Worm (Caenorhabditis elegans) whole organism, young adult: Measurements from ENCODE around the gene nhr-26.
A peak's percentile ranks its signal among the peaks of the same experiment; 100 is the strongest.

Experiments used
- B0336.3 ChIP-seq: fragments of 200-800 bp; sonication (Bioruptor generic); IDR thresholded peaks from 2 replicates; pipeline ENCODE4 v1.3.6; 2022; ENCODE audit warnings: missing genetic modification characterization, missing compliant biosample characterization
- C06A6.2 ChIP-seq: fragments of 200-800 bp; sonication (Bioruptor generic); conservative IDR thresholded peaks from 2 replicates; pipeline ENCODE4 v1.3.6; 2022; ENCODE audit warnings: missing genetic modification characterization, missing compliant biosample characterization
- D2030.7 ChIP-seq: fragments of 200-800 bp; sonication (Bioruptor generic); IDR thresholded peaks from 2 replicates; pipeline ENCODE4 v1.3.6; 2022; ENCODE audit warnings: missing genetic modification reagents, missing genetic modification characterization, missing compliant biosample characterization
- F10E7.11 ChIP-seq: sonication (generic microtip); optimal IDR thresholded peaks from 2 replicates; lab custom pipeline; 2017; ENCODE audit warnings: mild to moderate bottlenecking, missing genetic modification characterization, moderate library complexity, missing compliant biosample characterization
- F22D6.2 ChIP-seq: sonication (generic microtip); optimal IDR thresholded peaks from 2 replicates; lab custom pipeline; 2016; ENCODE audit warnings: mild to moderate bottlenecking, missing genetic modification characterization, missing compliant biosample characterization
- F49E8.2 ChIP-seq: sonication (generic microtip); optimal IDR thresholded peaks from 3 replicates; lab custom pipeline; 2017; ENCODE audit warnings: missing genetic modification characterization, mild to moderate bottlenecking, missing compliant biosample characterization, antibody characterized with exemption, moderate library complexity; ENCODE audit not compliant: insufficient read depth
- F52B5.7 ChIP-seq: sonication (generic microtip); optimal IDR thresholded peaks from 2 replicates; lab custom pipeline; 2016; ENCODE audit warnings: mild to moderate bottlenecking, missing genetic modification characterization, missing compliant biosample characterization
- F55B11.4 ChIP-seq: sonication (generic microtip); optimal IDR thresholded peaks from 2 replicates; lab custom pipeline; 2016; ENCODE audit warnings: missing compliant biosample characterization, missing genetic modification characterization, borderline replicate concordance; ENCODE audit not compliant: insufficient read depth
- Y56A3A.18 ChIP-seq: fragments of 200-800 bp; sonication (Bioruptor generic); IDR thresholded peaks from 2 replicates; pipeline ENCODE4 v1.3.6; 2022; ENCODE audit warnings: missing genetic modification reagents, missing genetic modification characterization, missing compliant biosample characterization
- bed-1 ChIP-seq: fragments of 200-800 bp; sonication (Bioruptor generic); IDR thresholded peaks from 2 replicates; pipeline ENCODE4 v1.3.6; 2022; ENCODE audit warnings: missing genetic modification reagents, missing genetic modification characterization, missing compliant biosample characterization
- bed-2 ChIP-seq: fragments of 200-800 bp; sonication (Bioruptor generic); IDR thresholded peaks from 2 replicates; pipeline ENCODE4 v1.3.6; 2022; ENCODE audit warnings: missing genetic modification reagents, missing genetic modification characterization, missing compliant biosample characterization
- cebp-1 ChIP-seq, 2 experiments: fragments of 200-800 bp in 1 of 2; sonication (Bioruptor generic) in 1 of 2; sonication (generic microtip) in 1 of 2; IDR thresholded peaks in 1 of 2; optimal IDR thresholded peaks in 1 of 2; 2 replicates each; pipeline versions ENCODE4 v1.3.6 to Lab custom; 2017 to 2022; ENCODE audit warnings: missing compliant biosample characterization in 2 of 2, missing genetic modification characterization in 2 of 2, mild to moderate bottlenecking in 1 of 2, missing genetic modification reagents in 1 of 2, moderate library complexity in 1 of 2
- ceh-100 ChIP-seq: fragments of 200-800 bp; sonication (Bioruptor generic); IDR thresholded peaks from 2 replicates; pipeline ENCODE4 v1.3.6; 2022; ENCODE audit warnings: missing genetic modification reagents, missing genetic modification characterization, missing compliant biosample characterization
- ceh-40 ChIP-seq: fragments of 200-800 bp; sonication (Bioruptor generic); IDR thresholded peaks from 2 replicates; pipeline ENCODE4 v1.3.6; 2022; ENCODE audit warnings: missing genetic modification characterization, missing compliant biosample characterization
- ceh-79 ChIP-seq: sonication (generic microtip); optimal IDR thresholded peaks from 2 replicates; lab custom pipeline; 2017; ENCODE audit warnings: mild to moderate bottlenecking, missing genetic modification characterization, missing compliant biosample characterization
- ceh-91 ChIP-seq: fragments of 200-800 bp; sonication (Bioruptor generic); IDR thresholded peaks from 2 replicates; pipeline ENCODE4 v1.3.6; 2022; ENCODE audit warnings: missing genetic modification reagents, missing genetic modification characterization, missing compliant biosample characterization
- die-1 ChIP-seq: sonication (generic microtip); optimal IDR thresholded peaks from 2 replicates; lab custom pipeline; 2016; ENCODE audit warnings: missing genotype, mild to moderate bottlenecking, missing genetic modification characterization, missing compliant biosample characterization
- dox-1 ChIP-seq: fragments of 200-800 bp; sonication (Bioruptor generic); IDR thresholded peaks from 2 replicates; pipeline ENCODE4 v1.3.6; 2022; ENCODE audit warnings: missing genetic modification reagents, missing genetic modification characterization, missing compliant biosample characterization
- dpff-1 ChIP-seq: sonication (generic microtip); optimal IDR thresholded peaks from 2 replicates; lab custom pipeline; 2017; ENCODE audit warnings: mild to moderate bottlenecking, missing genetic modification characterization, missing compliant biosample characterization
- efl-1 ChIP-seq: fragments of 150-350 bp; optimal IDR thresholded peaks from 2 replicates; lab custom pipeline; 2014; ENCODE audit warnings: missing biosample characterization, missing genetic modification reagents, missing genetic modification characterization
- egl-44 ChIP-seq: fragments of 200-800 bp; sonication (Bioruptor generic); IDR thresholded peaks from 2 replicates; pipeline ENCODE4 v1.3.6; 2022; ENCODE audit warnings: missing genetic modification reagents, missing genetic modification characterization, missing compliant biosample characterization
- egrh-3 ChIP-seq: fragments of 200-800 bp; sonication (Bioruptor generic); IDR thresholded peaks from 2 replicates; pipeline ENCODE4 v1.3.6; 2022; ENCODE audit warnings: missing genetic modification reagents, missing genetic modification characterization, missing compliant biosample characterization
- hlh-26 ChIP-seq: fragments of 200-800 bp; sonication (Bioruptor generic); conservative IDR thresholded peaks from 2 replicates; pipeline ENCODE4 v1.3.6; 2022; ENCODE audit warnings: missing genetic modification reagents, missing genetic modification characterization, missing compliant biosample characterization
- hsf-1 ChIP-seq: fragments of 200-800 bp; sonication (Bioruptor generic); IDR thresholded peaks from 2 replicates; pipeline ENCODE4 v1.3.6; 2022; ENCODE audit warnings: missing genetic modification reagents, missing genetic modification characterization, missing compliant biosample characterization
- let-607 ChIP-seq, 2 experiments: fragments of 200-800 bp in 1 of 2; sonication (Bioruptor generic) in 1 of 2; sonication (generic microtip) in 1 of 2; optimal IDR thresholded peaks; 2 replicates each; lab custom pipeline; 2016 to 2018; ENCODE audit warnings: mild to moderate bottlenecking in 2 of 2, missing compliant biosample characterization in 2 of 2, missing genetic modification characterization in 2 of 2, moderate library complexity in 2 of 2, missing genotype in 1 of 2
- madf-10 ChIP-seq: sonication (generic microtip); optimal IDR thresholded peaks from 2 replicates; lab custom pipeline; 2016; ENCODE audit warnings: mild to moderate bottlenecking, missing genetic modification characterization, missing compliant biosample characterization
- mcd-1 ChIP-seq: fragments of 200-800 bp; sonication (Bioruptor generic); IDR thresholded peaks from 2 replicates; pipeline ENCODE4 v1.3.6; 2022; ENCODE audit warnings: missing genetic modification reagents, missing genetic modification characterization, missing compliant biosample characterization
- mes-4 ChIP-seq: sonication (generic microtip); optimal IDR thresholded peaks from 2 replicates; lab custom pipeline; 2016; ENCODE audit warnings: missing genotype, missing genetic modification characterization, missing compliant biosample characterization
- nfya-1 ChIP-seq: sonication (generic microtip); optimal IDR thresholded peaks from 2 replicates; lab custom pipeline; 2017; ENCODE audit warnings: antibody characterized with exemption, missing compliant biosample characterization, missing genetic modification characterization, borderline replicate concordance; ENCODE audit not compliant: insufficient read depth
- nfyb-1 ChIP-seq: fragments of 200-800 bp; sonication (Bioruptor generic); IDR thresholded peaks from 2 replicates; pipeline ENCODE4 v1.3.6; 2022; ENCODE audit warnings: missing genetic modification reagents, missing genetic modification characterization, missing compliant biosample characterization
- nhr-120 ChIP-seq: fragments of 200-800 bp; sonication (Bioruptor generic); IDR thresholded peaks from 2 replicates; pipeline ENCODE4 v1.3.6; 2022; ENCODE audit warnings: missing genetic modification characterization, missing compliant biosample characterization
- nhr-80 ChIP-seq: sonication (generic microtip); optimal IDR thresholded peaks from 2 replicates; lab custom pipeline; 2016; ENCODE audit warnings: missing genetic modification characterization, missing compliant biosample characterization
- pbrm-1 ChIP-seq: fragments of 200-800 bp; sonication (Bioruptor generic); IDR thresholded peaks from 2 replicates; pipeline ENCODE4 v1.3.6; 2022; ENCODE audit warnings: missing genetic modification reagents, missing genetic modification characterization, missing compliant biosample characterization
- rcor-1 ChIP-seq: fragments of 200-800 bp; sonication (Bioruptor generic); IDR thresholded peaks from 2 replicates; pipeline ENCODE4 v1.3.6; 2022; ENCODE audit warnings: missing genetic modification reagents, missing genetic modification characterization, missing compliant biosample characterization
- rpc-1 ChIP-seq, 2 experiments: fragments of 150-350 bp in 1 of 2; sonication (generic microtip) in 1 of 2; optimal IDR thresholded peaks; 2 replicates each; lab custom pipeline; 2014 to 2018; ENCODE audit warnings: missing biosample characterization in 1 of 2, missing genetic modification characterization in 1 of 2, missing genetic modification reagents in 1 of 2, missing genotype in 1 of 2
- sptf-2 ChIP-seq: fragments of 200-800 bp; sonication (Bioruptor generic); optimal IDR thresholded peaks from 2 replicates; lab custom pipeline; 2018; ENCODE audit warnings: mild to moderate bottlenecking, missing genetic modification characterization, missing compliant biosample characterization
- tlf-1 ChIP-seq: fragments of 200-800 bp; sonication (Bioruptor generic); optimal IDR thresholded peaks from 2 replicates; lab custom pipeline; 2018; ENCODE audit warnings: mild to moderate bottlenecking, missing genetic modification characterization, missing compliant biosample characterization
- unc-130 ChIP-seq: sonication (generic microtip); optimal IDR thresholded peaks from 2 replicates; lab custom pipeline; 2016; ENCODE audit warnings: missing genetic modification reagents, missing genetic modification characterization, missing compliant biosample characterization
- zim-3 ChIP-seq: sonication (generic microtip); optimal IDR thresholded peaks from 2 replicates; lab custom pipeline; 2017; ENCODE audit warnings: mild to moderate bottlenecking, missing genetic modification characterization, moderate library complexity, missing compliant biosample characterization
- ztf-25 ChIP-seq: fragments of 200-800 bp; sonication (Bioruptor generic); IDR thresholded peaks from 2 replicates; pipeline ENCODE4 v1.3.6; 2022; ENCODE audit warnings: missing genetic modification reagents, missing genetic modification characterization, missing compliant biosample characterization
- ztf-28 ChIP-seq: fragments of 200-800 bp; sonication (Bioruptor generic); IDR thresholded peaks from 2 replicates; pipeline ENCODE4 v1.3.6; 2022; ENCODE audit warnings: missing genetic modification reagents, missing genetic modification characterization, missing compliant biosample characterization

Gene nhr-26

ce11 chrX:12678532-12678931, 21.7 kb downstream of the nhr-26 start, which contains the start of gene adt-1:
TSS of gene adt-1 (plus strand) at chrX:12678832.
- TF ChIP-seq cebp-1 (GFP tag; IDR thresholded peaks at IDR 0.05; lab: Robert Waterston, UW) (no peak), cebp-1 (tag; optimal IDR thresholded peaks at IDR 0.05; lab: Kevin White, UChicago) (no peak), F22D6.2 (tag; lab: Kevin White, UChicago) (no peak), F10E7.11 (no peak), die-1 (tag; lab: Kevin White, UChicago) (no peak), ceh-100 (no peak), dox-1 (GFP tag; lab: Robert Waterston, UW) (no peak), ceh-91 (GFP tag; lab: Robert Waterston, UW) (no peak)
- TF ChIP-seq, all 124 proteins: peak for 0

ce11 chrX:12677113-12677512, 23.2 kb downstream of the nhr-26 start:
- TF ChIP-seq sptf-2 (GFP tag; lab: Kevin White, UChicago) (no peak), bed-2 (GFP tag; lab: Robert Waterston, UW) (no peak), dox-1 (GFP tag; lab: Robert Waterston, UW) (no peak), egrh-3 (GFP tag; lab: Robert Waterston, UW) (no peak), rcor-1 (no peak), ceh-79 (tag; lab: Kevin White, UChicago) (no peak)

ce11 chrX:12671638-12672290, 28.5 kb downstream of the nhr-26 start:
- TF ChIP-seq hlh-26 (GFP tag; lab: Robert Waterston, UW) = no peak
- TF ChIP-seq madf-10 (tag; lab: Kevin White, UChicago) = no peak
- 0 out of 2 replicates have a peak, but pooled peaks have one; percentile 28 for TF ChIP-seq hsf-1
- TF ChIP-seq bed-1 = no peak
- no peak for TF ChIP-seq C06A6.2 (GFP tag; lab: Robert Waterston, UW)
- no peak for TF ChIP-seq unc-130 (GFP tag; lab: Kevin White, UChicago)
- TF ChIP-seq let-607 (tag; optimal IDR thresholded peaks at IDR 0.05; lab: Kevin White, UChicago) = peak in 1 of 2 experiments; percentile 5
- peak; percentile 22 for TF ChIP-seq nhr-80 (tag; lab: Kevin White, UChicago)
- no peak for TF ChIP-seq Y56A3A.18
- no peak for TF ChIP-seq zim-3 (tag; lab: Kevin White, UChicago)
- TF ChIP-seq D2030.7 = no peak
- no peak for TF ChIP-seq nfya-1 (tag; lab: Kevin White, UChicago)
- no peak for TF ChIP-seq F52B5.7 (tag; lab: Kevin White, UChicago)
- TF ChIP-seq ceh-40 (GFP tag; lab: Robert Waterston, UW) = no peak
- no peak for TF ChIP-seq dpff-1
- TF ChIP-seq, all 124 proteins: peak for 3

ce11 chrX:12670385-12670784, 29.9 kb downstream of the nhr-26 start:
- TF ChIP-seq sptf-2 (GFP tag; lab: Kevin White, UChicago) = no peak
- 0 out of 2 replicates have a peak, but pooled peaks have one; percentile 17 for TF ChIP-seq ceh-100
- TF ChIP-seq B0336.3 = peak; percentile 69; the same call in 1 of the 2 replicates
- no peak for TF ChIP-seq F49E8.2 (tag; lab: Kevin White, UChicago)
- peak; percentile 72; the same call in 1 of the 2 replicates for TF ChIP-seq nfyb-1 (GFP tag; lab: Robert Waterston, UW)
- no peak for TF ChIP-seq ztf-25 (GFP tag; lab: Robert Waterston, UW)
- 0 out of 2 replicates have a peak, but pooled peaks have one; percentile 30 for TF ChIP-seq egrh-3 (GFP tag; lab: Robert Waterston, UW)
- TF ChIP-seq hsf-1 = no peak
- TF ChIP-seq hlh-26 (GFP tag; lab: Robert Waterston, UW) = no peak
- TF ChIP-seq ztf-28 (GFP tag; lab: Robert Waterston, UW) = no peak
- no peak for TF ChIP-seq egl-44 (GFP tag; lab: Robert Waterston, UW)
- no peak for TF ChIP-seq tlf-1 (GFP tag; lab: Kevin White, UChicago)
- peak; percentile 56 for TF ChIP-seq mcd-1 (GFP tag; lab: Robert Waterston, UW)
- TF ChIP-seq mes-4 = no peak
- TF ChIP-seq D2030.7 = no peak
- TF ChIP-seq nfya-1 (tag; lab: Kevin White, UChicago) = no peak
- TF ChIP-seq pbrm-1 (GFP tag; lab: Robert Waterston, UW) = peak; percentile 46
- TF ChIP-seq ceh-79 (tag; lab: Kevin White, UChicago) = no peak
- TF ChIP-seq F55B11.4 (tag; lab: Kevin White, UChicago) = no peak
- no peak for TF ChIP-seq nhr-120 (GFP tag; lab: Robert Waterston, UW)
- TF ChIP-seq rpc-1 (optimal IDR thresholded peaks at IDR 0.05; lab: Kevin White, UChicago) = no peak
- TF ChIP-seq rpc-1 (tag; optimal IDR thresholded peaks at IDR 0.05; lab: Kevin White, UChicago) = no peak
- TF ChIP-seq efl-1 (GFP tag; lab: Kevin White, UChicago) = no peak
